Worm (Caenorhabditis elegans) whole organism, L2 larva: ENCODE results near the gene T09B9.5.

Source experiments
- C34F6.9 ChIP-seq: fragments of 150-350 bp; optimal IDR thresholded peaks from 2 replicates; lab custom pipeline; 2014; ENCODE audit warnings: missing biosample characterization, missing genetic modification characterization
- ama-1 ChIP-seq: fragments of 150-350 bp; optimal IDR thresholded peaks from 2 replicates; lab custom pipeline; 2018; ENCODE audit warnings: inconsistent platforms
- lin-11 ChIP-seq: fragments of 150-350 bp; sonication (generic microtip); optimal IDR thresholded peaks from 2 replicates; lab custom pipeline; 2014; ENCODE audit warnings: missing biosample characterization, missing genetic modification characterization, inconsistent platforms, mixed read lengths
- lin-13 ChIP-seq: fragments of 150-350 bp; optimal IDR thresholded peaks from 2 replicates; lab custom pipeline; 2014; ENCODE audit warnings: missing biosample characterization, missing genetic modification reagents, missing genetic modification characterization
- nhr-11 ChIP-seq: fragments of 150-350 bp; optimal IDR thresholded peaks from 2 replicates; lab custom pipeline; 2014; ENCODE audit warnings: missing biosample characterization, missing genetic modification characterization
- skn-1 ChIP-seq: sonication (generic microtip); optimal IDR thresholded peaks from 2 replicates; lab custom pipeline; 2017; ENCODE audit warnings: missing biosample characterization, missing genetic modification characterization

- no peak for TF ChIP-seq lin-13 (GFP tag; lab: Kevin White, UChicago)
- TF ChIP-seq lin-11 (tag; lab: Kevin White, UChicago) = no peak
- no peak for TF ChIP-seq nhr-11
- no peak for TF ChIP-seq C34F6.9
- no peak for TF ChIP-seq ama-1
- TF ChIP-seq skn-1 (tag; lab: Kevin White, UChicago) = no peak
These were observed 23.0 kb upstream of the T09B9.5 start for ce11 chrX:9754537-9754936.
